Fruit fly (Drosophila melanogaster) whole organism, embryonic: ENCODE results near the gene dbf.

ENCODE experiments used
- Bgb ChIP-seq: fragments of 200-800 bp; sonication (Bioruptor generic); IDR thresholded peaks from 2 replicates; pipeline ENCODE4 v1.3.6; 2022; ENCODE audit warnings: missing biosample characterization, missing genetic modification characterization; ENCODE audit not compliant: partially characterized antibody
- CG10462 ChIP-seq: fragments of 200-800 bp; sonication (Bioruptor generic); optimal IDR thresholded peaks from 2 replicates; lab custom pipeline; 2016; ENCODE audit warnings: missing biosample characterization, missing genetic modification characterization
- CG11093 ChIP-seq: fragments of 200-800 bp; sonication (Bioruptor generic); IDR thresholded peaks from 3 replicates; pipeline ENCODE4 v1.3.6; 2022; ENCODE audit warnings: missing biosample characterization, missing genetic modification characterization
- CG11247 ChIP-seq: fragments of 200-800 bp; sonication (Bioruptor generic); IDR thresholded peaks from 2 replicates; pipeline ENCODE4 v1.3.6; 2022; ENCODE audit warnings: missing biosample characterization, missing genetic modification characterization
- CG11560 ChIP-seq: fragments of 200-800 bp; sonication (Bioruptor generic); IDR thresholded peaks from 3 replicates; pipeline ENCODE4 v1.3.6; 2022; ENCODE audit warnings: missing biosample characterization, missing genetic modification characterization
- CG12071 ChIP-seq: fragments of 200-800 bp; sonication (Bioruptor generic); optimal IDR thresholded peaks from 3 replicates; lab custom pipeline; 2018; ENCODE audit warnings: missing biosample characterization, mild to moderate bottlenecking, missing genetic modification characterization
- CG12104 ChIP-seq: fragments of 200-800 bp; sonication (Bioruptor generic); optimal IDR thresholded peaks from 3 replicates; lab custom pipeline; 2016; ENCODE audit warnings: missing biosample characterization, missing genetic modification characterization
- CG12236 ChIP-seq: fragments of 200-800 bp; sonication (Bioruptor generic); optimal IDR thresholded peaks from 2 replicates; lab custom pipeline; 2016; ENCODE audit warnings: missing biosample characterization, missing genetic modification characterization
- CG15011 ChIP-seq: fragments of 200-800 bp; sonication (Bioruptor generic); optimal IDR thresholded peaks from 3 replicates; lab custom pipeline; 2018; ENCODE audit warnings: missing biosample characterization, mild to moderate bottlenecking, missing genetic modification characterization
- CG15269 ChIP-seq: fragments of 200-800 bp; sonication (Bioruptor generic); optimal IDR thresholded peaks from 2 replicates; lab custom pipeline; 2018; ENCODE audit warnings: missing biosample characterization, mild to moderate bottlenecking, missing genetic modification characterization, moderate library complexity
- CG1647 ChIP-seq: fragments of 200-800 bp; sonication (Bioruptor generic); optimal IDR thresholded peaks from 3 replicates; lab custom pipeline; 2016; ENCODE audit warnings: missing biosample characterization, missing genetic modification characterization
- CG17186 ChIP-seq: fragments of 200-800 bp; sonication (Bioruptor generic); optimal IDR thresholded peaks from 3 replicates; lab custom pipeline; 2017; ENCODE audit warnings: missing biosample characterization, missing genetic modification reagents, missing genetic modification characterization
- CG2875 ChIP-seq: fragments of 200-800 bp; sonication (Bioruptor generic); optimal IDR thresholded peaks from 2 replicates; lab custom pipeline; 2017; ENCODE audit warnings: missing biosample characterization, mild to moderate bottlenecking, missing genetic modification characterization, missing genetic modification reagents
- CG31388 ChIP-seq: fragments of 200-800 bp; sonication (Bioruptor generic); optimal IDR thresholded peaks from 2 replicates; lab custom pipeline; 2016; ENCODE audit warnings: missing biosample characterization, missing genetic modification characterization
- CG32532 ChIP-seq: fragments of 200-800 bp; sonication (Bioruptor generic); IDR thresholded peaks from 2 replicates; pipeline ENCODE4 v1.3.6; 2022; ENCODE audit warnings: missing biosample characterization, missing genetic modification characterization
- CG3281 ChIP-seq: fragments of 200-800 bp; sonication (Bioruptor generic); optimal IDR thresholded peaks from 3 replicates; lab custom pipeline; 2017; ENCODE audit warnings: missing biosample characterization, mild to moderate bottlenecking, missing genetic modification characterization
- CG33557 ChIP-seq: fragments of 200-800 bp; sonication (Bioruptor generic); optimal IDR thresholded peaks from 2 replicates; lab custom pipeline; 2019; ENCODE audit warnings: missing biosample characterization, mild to moderate bottlenecking, missing genetic modification characterization, moderate library complexity
- CG3407 ChIP-seq: fragments of 200-800 bp; sonication (Bioruptor generic); optimal IDR thresholded peaks from 2 replicates; lab custom pipeline; 2018; ENCODE audit warnings: missing biosample characterization, mild to moderate bottlenecking, missing genetic modification characterization
- CG6272 ChIP-seq: fragments of 200-800 bp; sonication (Bioruptor generic); IDR thresholded peaks from 2 replicates; pipeline ENCODE4 v1.3.6; 2022; ENCODE audit warnings: missing biosample characterization, missing genetic modification characterization
- CG6689 ChIP-seq: fragments of 200-800 bp; sonication (Bioruptor generic); IDR thresholded peaks from 2 replicates; pipeline ENCODE4 v1.3.6; 2022; ENCODE audit warnings: missing biosample characterization, missing genetic modification characterization
- CG7928 ChIP-seq: fragments of 200-800 bp; sonication (Bioruptor generic); optimal IDR thresholded peaks from 2 replicates; lab custom pipeline; 2017; ENCODE audit warnings: missing biosample characterization, mild to moderate bottlenecking, missing genetic modification characterization
- CkIIα-i1 ChIP-seq: fragments of 200-800 bp; sonication (Bioruptor generic); IDR thresholded peaks from 2 replicates; pipeline ENCODE4 v1.3.6; 2022; ENCODE audit warnings: missing biosample characterization, missing genetic modification characterization
- D ChIP-seq, 2 experiments: fragments of 200-800 bp in 1 of 2; fragments of >200 bp in 1 of 2; sonication (Bioruptor generic) in 1 of 2; optimal IDR thresholded peaks; 2 replicates in 1 of 2; 3 replicates in 1 of 2; lab custom pipeline; 2017; ENCODE audit warnings: mild to moderate bottlenecking in 1 of 2, missing biosample characterization in 1 of 2, missing genetic modification characterization in 1 of 2, missing genetic modification reagents in 1 of 2
- Dfd ChIP-seq, 2 experiments: fragments of >200 bp; optimal IDR thresholded peaks; 2 replicates each; lab custom pipeline; 2017; ENCODE audit warnings: missing biosample characterization in 2 of 2, missing genetic modification characterization in 2 of 2
- E2f2 ChIP-seq: fragments of 200-800 bp; sonication (Bioruptor generic); IDR thresholded peaks from 2 replicates; pipeline ENCODE4 v1.3.6; 2022; ENCODE audit warnings: missing biosample characterization, missing genetic modification characterization
- HLH3B ChIP-seq: fragments of 200-800 bp; sonication (Bioruptor generic); IDR thresholded peaks from 2 replicates; pipeline ENCODE4 v1.3.6; 2022; ENCODE audit warnings: missing biosample characterization, missing genetic modification characterization
- HLH4C ChIP-seq: fragments of 200-800 bp; sonication (Bioruptor generic); IDR thresholded peaks from 3 replicates; pipeline ENCODE4 v1.3.6; 2022; ENCODE audit warnings: missing biosample characterization, missing genetic modification characterization; ENCODE audit not compliant: partially characterized antibody
- HmgD ChIP-seq: fragments of 200-800 bp; sonication (Bioruptor generic); optimal IDR thresholded peaks from 3 replicates; lab custom pipeline; 2016; ENCODE audit warnings: missing biosample characterization, missing genetic modification characterization
- MTF-1 ChIP-seq: fragments of 200-800 bp; sonication (Bioruptor generic); optimal IDR thresholded peaks from 2 replicates; lab custom pipeline; 2018; ENCODE audit warnings: missing biosample characterization, mild to moderate bottlenecking, missing genetic modification characterization, borderline replicate concordance
- Mrtf ChIP-seq: fragments of 200-800 bp; sonication (Bioruptor generic); IDR thresholded peaks from 3 replicates; pipeline ENCODE4 v1.3.6; 2022; ENCODE audit warnings: missing biosample characterization, missing genetic modification characterization
- NC2β ChIP-seq: fragments of 200-800 bp; sonication (Bioruptor generic); optimal IDR thresholded peaks from 2 replicates; lab custom pipeline; 2016; ENCODE audit warnings: missing biosample characterization, missing genetic modification characterization
- Poxn ChIP-seq: fragments of 200-800 bp; sonication (Bioruptor generic); IDR thresholded peaks from 2 replicates; pipeline ENCODE4 v1.3.6; 2022; ENCODE audit warnings: missing biosample characterization, missing genetic modification characterization
- Ptx1 ChIP-seq: fragments of 200-800 bp; sonication (Bioruptor generic); IDR thresholded peaks from 2 replicates; pipeline ENCODE4 v1.3.6; 2022; ENCODE audit warnings: missing biosample characterization, missing genetic modification characterization
- Rfx ChIP-seq: fragments of 200-800 bp; sonication (Bioruptor generic); IDR thresholded peaks from 2 replicates; pipeline ENCODE4 v1.3.6; 2022; ENCODE audit warnings: missing biosample characterization, missing genetic modification characterization
- Scr ChIP-seq: fragments of 200-800 bp; sonication (Bioruptor generic); IDR thresholded peaks from 2 replicates; pipeline ENCODE4 v1.3.6; 2022; ENCODE audit warnings: missing biosample characterization, missing genetic modification characterization; ENCODE audit not compliant: partially characterized antibody
- amos ChIP-seq: fragments of 200-800 bp; sonication (Bioruptor generic); IDR thresholded peaks from 2 replicates; pipeline ENCODE4 v1.3.6; 2022; ENCODE audit warnings: missing biosample characterization, missing genetic modification characterization; ENCODE audit not compliant: partially characterized antibody
- bsh ChIP-seq, 2 experiments: fragments of 200-800 bp; sonication (Bioruptor generic); optimal IDR thresholded peaks; 2 replicates each; lab custom pipeline; 2017 to 2018; ENCODE audit warnings: mild to moderate bottlenecking in 2 of 2, missing biosample characterization in 2 of 2, missing genetic modification characterization in 2 of 2, moderate library complexity in 1 of 2
- cad ChIP-seq: fragments of >200 bp; optimal IDR thresholded peaks from 2 replicates; lab custom pipeline; 2017; ENCODE audit warnings: missing biosample characterization, missing genetic modification characterization
- cg ChIP-seq: fragments of 200-800 bp; sonication (Bioruptor generic); optimal IDR thresholded peaks from 3 replicates; lab custom pipeline; 2019; ENCODE audit warnings: missing biosample characterization, mild to moderate bottlenecking, missing genetic modification characterization, moderate library complexity
- dimm ChIP-seq: fragments of 200-800 bp; sonication (Bioruptor generic); IDR thresholded peaks from 2 replicates; pipeline ENCODE4 v1.3.6; 2022; ENCODE audit warnings: missing biosample characterization, missing genetic modification characterization
- en ChIP-seq: fragments of 200-800 bp; sonication (Bioruptor generic); optimal IDR thresholded peaks from 2 replicates; lab custom pipeline; 2016; ENCODE audit warnings: missing biosample characterization, missing genetic modification characterization
- fd96Cb ChIP-seq: fragments of 200-800 bp; sonication (Bioruptor generic); optimal IDR thresholded peaks from 2 replicates; lab custom pipeline; 2018; ENCODE audit warnings: missing biosample characterization, mild to moderate bottlenecking, missing genetic modification characterization, moderate library complexity
- gcm2 ChIP-seq: fragments of 200-800 bp; sonication (Bioruptor generic); optimal IDR thresholded peaks from 2 replicates; lab custom pipeline; 2016; ENCODE audit warnings: missing biosample characterization, missing genetic modification characterization
- jing ChIP-seq: fragments of 200-800 bp; sonication (Bioruptor generic); optimal IDR thresholded peaks from 2 replicates; lab custom pipeline; 2018; ENCODE audit warnings: missing biosample characterization, mild to moderate bottlenecking, missing genetic modification characterization
- mld ChIP-seq: fragments of 200-800 bp; sonication (Bioruptor generic); IDR thresholded peaks from 3 replicates; pipeline ENCODE4 v1.3.6; 2022; ENCODE audit warnings: missing biosample characterization, missing genetic modification characterization; ENCODE audit not compliant: partially characterized antibody
- psq ChIP-seq: fragments of 200-800 bp; sonication (Bioruptor generic); optimal IDR thresholded peaks from 2 replicates; lab custom pipeline; 2017; ENCODE audit warnings: missing biosample characterization, missing genetic modification characterization
- ro ChIP-seq: fragments of 200-800 bp; sonication (Bioruptor generic); IDR thresholded peaks from 2 replicates; pipeline ENCODE4 v1.3.6; 2022; ENCODE audit warnings: missing biosample characterization, missing genetic modification characterization
- tin ChIP-seq: fragments of 200-800 bp; sonication (Bioruptor generic); optimal IDR thresholded peaks from 3 replicates; lab custom pipeline; 2016; ENCODE audit warnings: missing biosample characterization, missing genetic modification characterization
- vvl ChIP-seq: fragments of 200-800 bp; sonication (Bioruptor generic); IDR thresholded peaks from 2 replicates; pipeline ENCODE4 v1.3.6; 2022; ENCODE audit warnings: missing biosample characterization, missing genetic modification characterization
- zfh1 ChIP-seq: fragments of 200-800 bp; sonication (Bioruptor generic); IDR thresholded peaks from 3 replicates; pipeline ENCODE4 v1.3.6; 2022; ENCODE audit warnings: missing biosample characterization, missing genetic modification characterization

Gene dbf

DNA sequence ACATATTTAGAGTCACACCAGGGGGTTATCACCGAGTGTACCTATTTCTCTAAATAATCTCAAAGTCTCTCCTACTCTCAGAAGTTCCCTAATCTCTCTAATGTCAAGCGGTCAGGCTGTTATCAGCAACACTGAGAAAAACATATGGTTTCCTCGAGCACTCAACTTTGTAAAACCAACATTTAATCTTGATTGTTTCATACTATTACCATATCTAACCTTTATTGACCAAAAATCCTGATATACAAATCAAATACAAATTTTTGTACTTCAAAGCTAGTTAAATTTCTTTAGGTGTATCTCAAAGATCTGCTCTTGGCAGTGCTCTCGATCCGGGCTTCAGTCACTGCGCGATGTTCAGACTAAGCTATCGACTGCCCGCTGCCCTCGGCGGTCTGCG lies 51.9 kb downstream of the dbf start, which contains the start of gene CG6415 (continued):
- TF ChIP-seq bsh (GFP tag; optimal IDR thresholded peaks at IDR 0.05; lab: Kevin White, UChicago) (peak in 1 of 2 experiments; percentile 83), CG11247 (GFP tag; lab: Robert Waterston, UW) (peak; percentile 70), vvl (GFP tag; lab: Robert Waterston, UW) (peak; percentile 86), CG11093 (GFP tag; lab: Robert Waterston, UW) (peak; percentile 49; the same call in 1 of the 3 replicates), CG12104 (GFP tag; lab: Kevin White, UChicago) (peak; percentile 54), Dfd (GFP tag; optimal IDR thresholded peaks at IDR 0.05; lab: Kevin White, UChicago) (no peak), CG11560 (tag; lab: Robert Waterston, UW) (0 out of 3 replicates have a peak, but pooled peaks have one; percentile 40), fd96Cb (tag; lab: Kevin White, UChicago) (peak; percentile 75), gcm2 (GFP tag; lab: Kevin White, UChicago) (no peak), Rfx (GFP tag; lab: Robert Waterston, UW) (peak; percentile 81), Poxn (GFP tag; lab: Robert Waterston, UW) (no peak), HLH4C (no peak), Ptx1 (GFP tag; lab: Robert Waterston, UW) (peak; percentile 71), HLH3B (GFP tag; lab: Robert Waterston, UW) (peak; percentile 70; the same call in 1 of the 2 replicates), NC2β (GFP tag; lab: Kevin White, UChicago) (peak; percentile 48), CG3281 (GFP tag; lab: Kevin White, UChicago) (peak; percentile 76), CG3407 (peak; percentile 62), CG15011 (peak; percentile 46), CG10462 (peak; percentile 51), psq (GFP tag; lab: Kevin White, UChicago) (no peak), CG31388 (GFP tag; lab: Kevin White, UChicago) (no peak), CG7928 (no peak), Bgb (GFP tag; lab: Robert Waterston, UW) (no peak), E2f2 (GFP tag; lab: Robert Waterston, UW) (peak; percentile 40; the same call in 1 of the 2 replicates), dimm (GFP tag; lab: Robert Waterston, UW) (no peak), CG32532 (GFP tag; lab: Robert Waterston, UW) (peak; percentile 68; the same call in 1 of the 2 replicates), CG17186 (GFP tag; lab: Kevin White, UChicago) (no peak), D (optimal IDR thresholded peaks at IDR 0.05; lab: Kevin White, UChicago) (no peak), D (GFP tag; optimal IDR thresholded peaks at IDR 0.05; lab: Kevin White, UChicago) (peak; percentile 68), CG12236 (GFP tag; lab: Kevin White, UChicago) (peak; percentile 32), CG1647 (peak; percentile 25), CkIIα-i1 (GFP tag; lab: Robert Waterston, UW) (no peak), MTF-1 (GFP tag; lab: Kevin White, UChicago) (peak; percentile 50), CG6272 (GFP tag; lab: Robert Waterston, UW) (peak; percentile 63), mld (GFP tag; lab: Robert Waterston, UW) (no peak), en (GFP tag; lab: Kevin White, UChicago) (peak; percentile 37), Scr (no peak), amos (GFP tag; lab: Robert Waterston, UW) (no peak), CG12071 (GFP tag; lab: Kevin White, UChicago) (peak; percentile 65), cad (GFP tag; lab: Kevin White, UChicago) (no peak), CG15269 (tag; lab: Kevin White, UChicago) (peak; percentile 75), Mrtf (peak; percentile 57; the same call in 2 of the 3 replicates), tin (peak; percentile 70), CG33557 (GFP tag; lab: Kevin White, UChicago) (peak; percentile 69), zfh1 (GFP tag; lab: Robert Waterston, UW) (peak; percentile 83), ro (GFP tag; lab: Robert Waterston, UW) (peak; percentile 25; the same call in 1 of the 2 replicates), jing (GFP tag; lab: Kevin White, UChicago) (peak; percentile 40), CG6689 (GFP tag; lab: Robert Waterston, UW) (peak; percentile 63), HmgD (GFP tag; lab: Kevin White, UChicago) (no peak), CG2875 (GFP tag; lab: Kevin White, UChicago) (peak; percentile 60), cg (GFP tag; lab: Kevin White, UChicago) (no peak)
